Worm (Caenorhabditis elegans): ENCODE data around the gene Y57A10A.29.

ce11 chrII:12266145-12266544 is 13.2 kb upstream of the Y57A10A.29 start, which contains the start of gene tric-1B.1:
- TF ChIP-seq ama-1 (optimal IDR thresholded peaks at IDR 0.05), result no peak
- TF ChIP-seq hnd-1 (tag; optimal IDR thresholded peaks at IDR 0.05), result no peak
- TF ChIP-seq pes-1 (GFP tag; IDR thresholded peaks at IDR 0.05), result no peak
- no peak for TF ChIP-seq hmbx-1 (tag; optimal IDR thresholded peaks at IDR 0.05)
- TF ChIP-seq ets-7 (tag; optimal IDR thresholded peaks at IDR 0.05), result no peak
- TF ChIP-seq ceh-36 (tag; optimal IDR thresholded peaks at IDR 0.05), result no peak
